Fruit fly (Drosophila melanogaster) whole organism, embryonic: ENCODE data around the gene DopEcR.
A peak's percentile ranks its signal among the peaks of the same experiment; 100 is the strongest.

Experiments used
- Atf6 ChIP-seq: fragments of 200-800 bp; sonication (Bioruptor generic); IDR thresholded peaks from 2 replicates; pipeline ENCODE4 v1.3.6; 2022; ENCODE audit warnings: missing biosample characterization, missing genetic modification characterization
- BEAF-32 ChIP-seq: fragments of 200-800 bp; sonication (Bioruptor generic); optimal IDR thresholded peaks from 3 replicates; lab custom pipeline; 2017; ENCODE audit warnings: missing biosample characterization, missing genetic modification characterization, mild to moderate bottlenecking, moderate library complexity, missing genetic modification reagents
- C15 ChIP-seq: fragments of 200-800 bp; sonication (Bioruptor generic); IDR thresholded peaks from 3 replicates; pipeline ENCODE4 v1.3.6; 2022; ENCODE audit warnings: missing biosample characterization, missing genetic modification characterization
- CG10267 ChIP-seq: fragments of 200-800 bp; sonication (Bioruptor generic); optimal IDR thresholded peaks from 2 replicates; lab custom pipeline; 2018; ENCODE audit warnings: missing biosample characterization, mild to moderate bottlenecking, missing genetic modification characterization, moderate library complexity
- CG11560 ChIP-seq: fragments of 200-800 bp; sonication (Bioruptor generic); IDR thresholded peaks from 3 replicates; pipeline ENCODE4 v1.3.6; 2022; ENCODE audit warnings: missing biosample characterization, missing genetic modification characterization
- CG12769 ChIP-seq: fragments of 200-800 bp; sonication (Bioruptor generic); optimal IDR thresholded peaks from 2 replicates; lab custom pipeline; 2019; ENCODE audit warnings: missing biosample characterization, mild to moderate bottlenecking, missing genetic modification characterization, moderate library complexity
- CG13894 ChIP-seq: fragments of 200-800 bp; sonication (Bioruptor generic); optimal IDR thresholded peaks from 3 replicates; lab custom pipeline; 2018; ENCODE audit warnings: missing biosample characterization, mild to moderate bottlenecking, missing genetic modification characterization, moderate library complexity
- CG14441 ChIP-seq: fragments of 200-800 bp; sonication (Bioruptor generic); IDR thresholded peaks from 2 replicates; pipeline ENCODE4 v1.3.6; 2022; ENCODE audit warnings: missing biosample characterization, missing genetic modification characterization
- CG17385 ChIP-seq: fragments of 200-800 bp; sonication (Bioruptor generic); optimal IDR thresholded peaks from 3 replicates; lab custom pipeline; 2018; ENCODE audit warnings: missing biosample characterization, mild to moderate bottlenecking, missing genetic modification characterization
- CG17612 ChIP-seq: fragments of 200-800 bp; sonication (Bioruptor generic); IDR thresholded peaks from 2 replicates; pipeline ENCODE4 v1.3.6; 2022; ENCODE audit warnings: missing biosample characterization, missing genetic modification characterization
- CG18476 ChIP-seq: fragments of 200-800 bp; sonication (Bioruptor generic); optimal IDR thresholded peaks from 2 replicates; lab custom pipeline; 2016; ENCODE audit warnings: missing biosample characterization, mild to moderate bottlenecking, missing genetic modification characterization
- CG30020 ChIP-seq: fragments of 200-800 bp; optimal IDR thresholded peaks from 2 replicates; lab custom pipeline; 2019; ENCODE audit warnings: missing biosample characterization, mild to moderate bottlenecking, missing genetic modification characterization, moderate library complexity
- CG34422 ChIP-seq: fragments of 200-800 bp; sonication (Bioruptor generic); IDR thresholded peaks from 3 replicates; pipeline ENCODE4 v1.3.6; 2022; ENCODE audit warnings: missing biosample characterization, missing genetic modification characterization
- CG3726 ChIP-seq: fragments of 200-800 bp; sonication (Bioruptor generic); IDR thresholded peaks from 3 replicates; pipeline ENCODE4, ENCODE4 v1.3.6; 2022; ENCODE audit warnings: missing biosample characterization, missing genetic modification characterization
- CG4617 ChIP-seq: fragments of 200-800 bp; sonication (Bioruptor generic); optimal IDR thresholded peaks from 3 replicates; lab custom pipeline; 2016; ENCODE audit warnings: missing biosample characterization, missing genetic modification characterization, borderline replicate concordance
- CG4820 ChIP-seq: fragments of 200-800 bp; sonication (Bioruptor generic); optimal IDR thresholded peaks from 3 replicates; lab custom pipeline; 2016; ENCODE audit warnings: missing biosample characterization, missing genetic modification characterization
- CG6813 ChIP-seq: fragments of 200-800 bp; sonication (Bioruptor generic); optimal IDR thresholded peaks from 2 replicates; lab custom pipeline; 2017; ENCODE audit warnings: missing biosample characterization, missing genetic modification characterization, mild to moderate bottlenecking, moderate library complexity, missing genetic modification reagents
- CG6854 ChIP-seq: fragments of 200-800 bp; sonication (Bioruptor generic); optimal IDR thresholded peaks from 3 replicates; lab custom pipeline; 2017; ENCODE audit warnings: missing biosample characterization, mild to moderate bottlenecking, missing genetic modification characterization
- CG9797 ChIP-seq: fragments of 200-800 bp; sonication (Bioruptor generic); optimal IDR thresholded peaks from 3 replicates; lab custom pipeline; 2018; ENCODE audit warnings: missing biosample characterization, mild to moderate bottlenecking, missing genetic modification characterization
- CkIIα-i1 ChIP-seq: fragments of 200-800 bp; sonication (Bioruptor generic); IDR thresholded peaks from 2 replicates; pipeline ENCODE4 v1.3.6; 2022; ENCODE audit warnings: missing biosample characterization, missing genetic modification characterization
- D ChIP-seq, 2 experiments: fragments of 200-800 bp in 1 of 2; fragments of >200 bp in 1 of 2; sonication (Bioruptor generic) in 1 of 2; optimal IDR thresholded peaks; 2 replicates in 1 of 2; 3 replicates in 1 of 2; lab custom pipeline; 2017; ENCODE audit warnings: mild to moderate bottlenecking in 1 of 2, missing biosample characterization in 1 of 2, missing genetic modification characterization in 1 of 2, missing genetic modification reagents in 1 of 2
- Doc3 ChIP-seq: fragments of 200-800 bp; sonication (Bioruptor generic); IDR thresholded peaks from 3 replicates; pipeline ENCODE4 v1.3.6; 2022; ENCODE audit warnings: missing biosample characterization, missing genetic modification characterization; ENCODE audit not compliant: partially characterized antibody
- HLH3B ChIP-seq: fragments of 200-800 bp; sonication (Bioruptor generic); IDR thresholded peaks from 2 replicates; pipeline ENCODE4 v1.3.6; 2022; ENCODE audit warnings: missing biosample characterization, missing genetic modification characterization
- Lhr ChIP-seq: fragments of 200-800 bp; sonication (Bioruptor generic); optimal IDR thresholded peaks from 3 replicates; lab custom pipeline; 2017; ENCODE audit warnings: mild to moderate bottlenecking, missing biosample characterization, missing genetic modification reagents, missing genetic modification characterization
- MBD-R2 ChIP-seq: fragments of 200-800 bp; sonication (Bioruptor generic); IDR thresholded peaks from 2 replicates; pipeline ENCODE4 v1.3.6; 2022; ENCODE audit warnings: missing biosample characterization, missing genetic modification characterization
- MESR4 ChIP-seq: fragments of 200-800 bp; sonication (Bioruptor generic); optimal IDR thresholded peaks from 2 replicates; lab custom pipeline; 2018; ENCODE audit warnings: missing biosample characterization, mild to moderate bottlenecking, missing genetic modification characterization, moderate library complexity
- Med ChIP-seq: fragments of 200-800 bp; sonication (Bioruptor generic); peaks from one replicate; lab custom pipeline; 2016; ENCODE audit warnings: missing biosample characterization, missing genetic modification characterization, mild to moderate bottlenecking, inconsistent platforms, moderate library complexity
- Oaz ChIP-seq: fragments of 200-800 bp; sonication (Bioruptor generic); IDR thresholded peaks from 2 replicates; pipeline ENCODE4 v1.3.6; 2022; ENCODE audit warnings: missing biosample characterization, missing genetic modification characterization
- Stat92E ChIP-seq, 3 experiments: fragments of >200 bp in 2 of 3; fragments of 200-800 bp in 1 of 3; sonication (Bioruptor generic) in 1 of 3; optimal IDR thresholded peaks; 2 replicates each; lab custom pipeline; 2017 to 2019; ENCODE audit warnings: missing biosample characterization in 3 of 3, missing genetic modification characterization in 3 of 3, mild to moderate bottlenecking in 1 of 3, moderate library complexity in 1 of 3
- TFAM ChIP-seq: fragments of 200-800 bp; sonication (Bioruptor generic); optimal IDR thresholded peaks from 2 replicates; lab custom pipeline; 2017; ENCODE audit warnings: missing biosample characterization, missing genetic modification characterization, inconsistent platforms
- Vsx1 ChIP-seq: fragments of 200-800 bp; sonication (Bioruptor generic); optimal IDR thresholded peaks from 2 replicates; lab custom pipeline; 2017; ENCODE audit warnings: missing biosample characterization, mild to moderate bottlenecking, missing genetic modification characterization, missing genetic modification reagents
- YL-1 ChIP-seq: fragments of 200-800 bp; sonication (Bioruptor generic); optimal IDR thresholded peaks from 3 replicates; lab custom pipeline; 2017; ENCODE audit warnings: missing biosample characterization, mild to moderate bottlenecking, missing genetic modification characterization
- bcd ChIP-seq: fragments of 200-800 bp; sonication (Bioruptor generic); optimal IDR thresholded peaks from 2 replicates; lab custom pipeline; 2017; ENCODE audit warnings: missing biosample characterization, mild to moderate bottlenecking, missing genetic modification characterization
- br ChIP-seq: fragments of >200 bp; optimal IDR thresholded peaks from 2 replicates; lab custom pipeline; 2017
- dmrt99B ChIP-seq: fragments of 200-800 bp; sonication (Bioruptor generic); optimal IDR thresholded peaks from 2 replicates; lab custom pipeline; 2018; ENCODE audit warnings: missing biosample characterization, mild to moderate bottlenecking, missing genetic modification characterization, moderate library complexity
- dpn ChIP-seq, 2 experiments: fragments of 200-800 bp; sonication (Bioruptor generic); optimal IDR thresholded peaks; 3 replicates each; lab custom pipeline; 2016; ENCODE audit warnings: missing biosample characterization in 2 of 2, missing genetic modification characterization in 2 of 2
- esg ChIP-seq: fragments of 200-800 bp; sonication (Bioruptor generic); conservative IDR thresholded peaks from 2 replicates; pipeline ENCODE4 v1.3.6; 2022; ENCODE audit warnings: missing biosample characterization, missing genetic modification characterization
- gfzf ChIP-seq: fragments of 200-800 bp; sonication (Bioruptor generic); optimal IDR thresholded peaks from 2 replicates; lab custom pipeline; 2016; ENCODE audit warnings: missing biosample characterization, mild to moderate bottlenecking, missing genetic modification characterization, moderate library complexity
- hkb ChIP-seq, 2 experiments: fragments of 200-800 bp in 1 of 2; fragments of >200 bp in 1 of 2; sonication (Bioruptor generic) in 1 of 2; IDR thresholded peaks in 1 of 2; optimal IDR thresholded peaks in 1 of 2; 2 replicates each; pipeline versions ENCODE4 v1.3.6 to Lab custom; 2017 to 2022; ENCODE audit warnings: missing biosample characterization in 1 of 2, missing genetic modification characterization in 1 of 2
- row ChIP-seq: fragments of 200-800 bp; sonication (Bioruptor generic); IDR thresholded peaks from 3 replicates; pipeline ENCODE4 v1.3.6; 2022; ENCODE audit warnings: missing biosample characterization, missing genetic modification characterization
- sens ChIP-seq: fragments of 200-800 bp; sonication (Bioruptor generic); peaks from one replicate; lab custom pipeline; 2016; ENCODE audit warnings: missing biosample characterization, missing genetic modification characterization
- slbo ChIP-seq: fragments of 200-800 bp; sonication (Bioruptor generic); IDR thresholded peaks from 2 replicates; pipeline ENCODE4 v1.3.6; 2022; ENCODE audit warnings: missing biosample characterization, missing genetic modification characterization
- sr ChIP-seq: fragments of 200-800 bp; sonication (Bioruptor generic); IDR thresholded peaks from 3 replicates; pipeline ENCODE4 v1.3.6; 2022; ENCODE audit warnings: missing biosample characterization, missing genetic modification characterization
- ssp ChIP-seq: fragments of 200-800 bp; sonication (Bioruptor generic); IDR thresholded peaks from 2 replicates; pipeline ENCODE4 v1.3.6; 2022; ENCODE audit warnings: missing biosample characterization, missing genetic modification characterization
- stwl ChIP-seq: fragments of 200-800 bp; sonication (Bioruptor generic); optimal IDR thresholded peaks from 3 replicates; lab custom pipeline; 2018; ENCODE audit warnings: missing biosample characterization, mild to moderate bottlenecking, missing genetic modification characterization, moderate library complexity
- trem ChIP-seq: fragments of 200-800 bp; optimal IDR thresholded peaks from 3 replicates; lab custom pipeline; 2019; ENCODE audit warnings: missing biosample characterization, mild to moderate bottlenecking, missing genetic modification characterization, moderate library complexity
- vfl ChIP-seq: fragments of 200-800 bp; sonication (Bioruptor generic); optimal IDR thresholded peaks from 2 replicates; lab custom pipeline; 2016; ENCODE audit warnings: missing biosample characterization, missing genetic modification characterization

The DopEcR gene

DNA sequence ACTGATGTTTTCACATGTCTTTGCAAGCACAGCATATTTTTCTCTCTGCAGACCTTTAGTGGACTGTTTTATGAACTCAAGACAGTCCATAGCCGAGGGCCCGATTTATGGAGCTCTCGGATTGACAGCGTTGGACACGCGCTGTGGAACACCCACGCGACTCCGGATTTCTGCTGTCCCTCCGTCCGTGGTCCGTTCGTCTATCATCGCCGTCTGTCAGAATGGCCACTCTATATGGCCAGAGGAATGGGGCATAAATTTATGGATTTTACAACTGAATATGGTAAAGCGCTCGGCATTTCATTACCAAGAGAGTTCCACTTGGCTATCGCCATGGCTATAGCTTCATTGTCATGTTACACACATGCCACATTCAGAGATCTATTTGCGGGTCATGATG lies 52.1 kb downstream of the DopEcR start:
- TF ChIP-seq CG11560 (tag; lab: Robert Waterston, UW): 0 out of 3 replicates have a peak, but pooled peaks have one; percentile 8
- no peak for TF ChIP-seq br
- 0 out of 2 replicates have a peak, but pooled peaks have one; percentile 44 for TF ChIP-seq CG14441 (GFP tag; lab: Robert Waterston, UW)
- no peak for TF ChIP-seq D (optimal IDR thresholded peaks at IDR 0.05; lab: Kevin White, UChicago)
- TF ChIP-seq D (GFP tag; optimal IDR thresholded peaks at IDR 0.05; lab: Kevin White, UChicago): no peak
- no peak for TF ChIP-seq bcd (GFP tag; lab: Kevin White, UChicago)
- 0 out of 3 replicates have a peak, but pooled peaks have one; percentile 19 for TF ChIP-seq C15
- TF ChIP-seq slbo (GFP tag; lab: Robert Waterston, UW): 0 out of 2 replicates have a peak, but pooled peaks have one; percentile 24
- TF ChIP-seq HLH3B (GFP tag; lab: Robert Waterston, UW): 0 out of 2 replicates have a peak, but pooled peaks have one; percentile 30
- peak; percentile 42; the same call in 1 of the 3 replicates for TF ChIP-seq row (GFP tag; lab: Robert Waterston, UW)
- TF ChIP-seq sr (GFP tag; lab: Robert Waterston, UW): peak; percentile 54; the same call in 2 of the 3 replicates
- TF ChIP-seq dpn (GFP tag; optimal IDR thresholded peaks at IDR 0.05; lab: Kevin White, UChicago): no peak
- TF ChIP-seq CG12769 (tag; lab: Kevin White, UChicago): peak; percentile 27
- peak; percentile 83 for TF ChIP-seq CG13894
- peak; percentile 45 for TF ChIP-seq Med (GFP tag; lab: Kevin White, UChicago)

DNA sequence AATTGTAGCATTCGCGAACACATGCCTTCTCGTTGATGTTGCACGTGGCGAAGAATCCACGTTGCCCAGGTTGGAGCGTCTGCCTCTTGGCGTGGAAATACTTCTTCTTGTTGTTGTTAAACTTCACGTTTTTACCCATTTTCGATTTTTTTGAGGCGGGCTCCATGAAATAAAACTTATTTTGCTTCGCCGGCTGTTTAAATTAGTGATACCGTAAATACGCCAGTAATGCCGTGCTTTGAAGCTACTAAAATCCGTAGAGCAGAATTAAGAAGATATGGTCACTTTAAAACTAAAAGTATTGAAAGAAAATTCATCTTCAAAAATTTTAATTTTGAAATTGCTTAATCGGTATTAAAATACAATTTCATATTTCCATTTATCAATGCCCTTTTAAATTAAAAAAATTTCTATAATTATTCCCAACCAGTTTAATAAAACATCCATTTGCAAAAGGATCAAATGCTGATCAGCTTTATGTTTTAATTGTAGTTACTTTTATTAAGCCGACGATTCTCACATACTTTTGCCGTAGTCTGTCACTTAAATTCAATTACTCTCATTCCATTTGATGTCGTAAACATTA lies 58.1 kb downstream of the DopEcR start, which contains the start of gene CG15014:
TSS of gene CG15014 (minus strand) at position 228 of the 586 bp plus-strand sequence.
- TF ChIP-seq CG4617: peak; percentile 43
- TF ChIP-seq CG18476: no peak
- peak; percentile 25 for TF ChIP-seq BEAF-32 (GFP tag; lab: Kevin White, UChicago)
- TF ChIP-seq CG3726 (GFP tag; lab: Robert Waterston, UW): no peak
- peak; percentile 68 for TF ChIP-seq MBD-R2 (GFP tag; lab: Robert Waterston, UW)
- no peak for TF ChIP-seq CkIIα-i1 (GFP tag; lab: Robert Waterston, UW)
- TF ChIP-seq hkb (optimal IDR thresholded peaks at IDR 0.05; lab: Kevin White, UChicago): no peak
- no peak for TF ChIP-seq hkb (GFP tag; IDR thresholded peaks at IDR 0.05; lab: Robert Waterston, UW)
- peak; percentile 42; the same call in 2 of the 3 replicates for TF ChIP-seq row (GFP tag; lab: Robert Waterston, UW)
- TF ChIP-seq dmrt99B (tag; lab: Kevin White, UChicago): no peak
- TF ChIP-seq CG30020: no peak
- peak; percentile 92 for TF ChIP-seq stwl (tag; lab: Kevin White, UChicago)
- TF ChIP-seq CG9797 (GFP tag; lab: Kevin White, UChicago): peak; percentile 70
- TF ChIP-seq trem (tag; lab: Kevin White, UChicago): peak; percentile 29
- no peak for TF ChIP-seq Atf6
- TF ChIP-seq CG6813 (GFP tag; lab: Kevin White, UChicago): no peak
- no peak for TF ChIP-seq CG6854 (GFP tag; lab: Kevin White, UChicago)
- TF ChIP-seq Oaz (GFP tag; lab: Robert Waterston, UW): no peak
- TF ChIP-seq vfl (GFP tag; lab: Kevin White, UChicago): no peak
- peak; percentile 86 for TF ChIP-seq sens (GFP tag; lab: Kevin White, UChicago)
- peak; percentile 34 for TF ChIP-seq CG10267 (tag; lab: Kevin White, UChicago)
- TF ChIP-seq MESR4 (GFP tag; lab: Kevin White, UChicago): peak; percentile 40
- TF ChIP-seq CG17385: no peak
- TF ChIP-seq esg (GFP tag; lab: Robert Waterston, UW): no peak
- peak; percentile 16; the same call in 1 of the 3 replicates for TF ChIP-seq CG34422
- no peak for TF ChIP-seq Vsx1 (GFP tag; lab: Kevin White, UChicago)
- TF ChIP-seq ssp: no peak
- no peak for TF ChIP-seq Doc3 (GFP tag; lab: Robert Waterston, UW)
- peak; percentile 85 for TF ChIP-seq gfzf (GFP tag; lab: Kevin White, UChicago)
- TF ChIP-seq Lhr (GFP tag; lab: Kevin White, UChicago): peak; percentile 6
- no peak for TF ChIP-seq CG4820 (GFP tag; lab: Kevin White, UChicago)
- TF ChIP-seq CG17612 (GFP tag; lab: Robert Waterston, UW): no peak
- TF ChIP-seq Stat92E (GFP tag; optimal IDR thresholded peaks at IDR 0.05; lab: Kevin White, UChicago): peak in 1 of 3 experiments; percentile 14
- TF ChIP-seq YL-1: peak; percentile 48
- TF ChIP-seq TFAM (GFP tag; lab: Kevin White, UChicago): no peak
- TF ChIP-seq bcd (GFP tag; lab: Kevin White, UChicago): no peak
